Fruit fly (Drosophila melanogaster): Measurements from ENCODE around the gene CG10584.

DNA sequence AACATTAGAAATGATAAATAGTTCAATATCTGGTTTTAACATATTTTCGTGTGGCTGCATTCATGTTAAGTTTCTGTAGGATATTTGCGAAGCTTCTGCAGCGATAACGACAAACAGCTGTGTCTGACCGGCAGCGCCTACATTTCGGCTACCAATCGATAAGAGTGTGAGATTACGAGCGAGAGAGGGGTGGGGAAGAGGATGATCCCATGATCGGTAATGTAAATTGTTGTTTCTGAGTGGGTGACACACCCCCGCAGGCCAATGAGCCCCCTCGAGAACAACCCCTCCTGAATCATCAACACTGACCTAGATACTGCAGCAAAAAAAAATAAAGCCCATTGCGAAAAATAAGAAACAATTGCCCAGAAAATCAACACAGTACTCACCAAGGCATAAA, 6.6 kb downstream of the CG10584 start:
- TF ChIP-seq topi (GFP tag; optimal IDR thresholded peaks at IDR 0.05) = no peak
- TF ChIP-seq ss (GFP tag; optimal IDR thresholded peaks at IDR 0.05) = no peak
- no peak for TF ChIP-seq CG11902 (GFP tag; optimal IDR thresholded peaks at IDR 0.05)
- TF ChIP-seq Hr39 (GFP tag; optimal IDR thresholded peaks at IDR 0.05) = no peak
- no peak for TF ChIP-seq CG1621 (tag; optimal IDR thresholded peaks at IDR 0.05)
- no peak for TF ChIP-seq Sox102F (GFP tag; optimal IDR thresholded peaks at IDR 0.05)
- no peak for TF ChIP-seq CG6854 (GFP tag; optimal IDR thresholded peaks at IDR 0.05)
- TF ChIP-seq CG8632 (GFP tag; optimal IDR thresholded peaks at IDR 0.05) = no peak
- no peak for TF ChIP-seq Smox (GFP tag; optimal IDR thresholded peaks at IDR 0.05)
